Fruit fly (Drosophila melanogaster) whole organism, prepupa: ENCODE results near the gene Dpy-30L1.

ENCODE experiments used
- Hr4 ChIP-seq: fragments of 200-800 bp; sonication (Bioruptor generic); optimal IDR thresholded peaks from 3 replicates; lab custom pipeline; 2016; ENCODE audit warnings: missing biosample characterization, missing genetic modification characterization
- OdsH ChIP-seq: fragments of 200-800 bp; sonication (Bioruptor generic); optimal IDR thresholded peaks from 3 replicates; lab custom pipeline; 2016; ENCODE audit warnings: missing biosample characterization, missing genetic modification characterization
- lz ChIP-seq: fragments of 200-800 bp; sonication (Bioruptor generic); optimal IDR thresholded peaks from 3 replicates; lab custom pipeline; 2016; ENCODE audit warnings: missing biosample characterization, missing genetic modification characterization
- net ChIP-seq: fragments of 200-800 bp; sonication (Bioruptor generic); optimal IDR thresholded peaks from 3 replicates; lab custom pipeline; 2016; ENCODE audit warnings: missing biosample characterization, missing genetic modification characterization

DNA sequence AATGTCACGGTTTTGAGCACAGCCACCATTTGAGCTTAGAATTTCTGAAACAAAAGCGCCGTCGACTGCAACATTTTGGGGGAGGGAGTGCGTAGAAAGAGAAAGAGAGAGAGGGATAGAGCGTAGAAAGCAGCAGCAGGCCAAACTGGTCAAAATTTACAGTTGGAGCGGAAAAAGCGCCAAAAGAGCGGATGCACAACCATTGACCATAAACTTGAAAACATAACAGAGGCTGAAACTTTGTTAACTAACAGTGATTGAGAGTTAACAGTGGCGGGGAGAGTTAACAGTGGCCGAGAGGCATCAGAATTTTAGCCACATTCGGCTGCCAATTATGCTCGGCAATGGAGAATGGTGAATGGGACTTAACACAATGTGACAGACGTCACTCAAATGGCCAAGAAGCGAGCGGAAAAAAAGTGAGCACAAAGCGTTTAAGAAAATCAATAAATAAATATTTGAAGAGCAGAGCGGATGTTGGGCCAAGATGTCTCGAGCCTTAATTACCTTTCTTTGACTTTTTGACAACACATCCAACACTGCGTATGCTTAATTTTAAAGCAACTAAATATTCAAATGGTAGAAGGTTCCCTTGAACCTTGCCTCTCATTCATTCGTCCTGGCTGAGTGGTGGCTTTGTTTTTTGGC lies 24.7 kb downstream of the Dpy-30L1 start:
- TF ChIP-seq OdsH (no peak), net (no peak), lz (GFP tag; lab: Kevin White, UChicago) (no peak), Hr4 (GFP tag; lab: Kevin White, UChicago) (no peak)
